Fruit fly (Drosophila melanogaster) whole organism, wandering third instar larva: ENCODE data around the gene ND-13A.

Experiments
- CrebA ChIP-seq: fragments of 200-800 bp; sonication (Bioruptor generic); optimal IDR thresholded peaks from 2 replicates; lab custom pipeline; 2016; ENCODE audit warnings: missing biosample characterization, mild to moderate bottlenecking, missing genetic modification characterization, borderline replicate concordance
- Dfd ChIP-seq: fragments of >200 bp; optimal IDR thresholded peaks from 2 replicates; lab custom pipeline; 2017; ENCODE audit warnings: missing biosample characterization, missing genetic modification characterization
- Dif ChIP-seq: fragments of 200-275, 200-300 bp; sonication (Bioruptor generic); optimal IDR thresholded peaks from 2 replicates; lab custom pipeline; 2018; ENCODE audit warnings: missing biosample characterization, missing genetic modification characterization; ENCODE audit not compliant: partially characterized antibody
- Hr78 ChIP-seq: fragments of >200 bp; optimal IDR thresholded peaks from 2 replicates; lab custom pipeline; 2017; ENCODE audit warnings: missing biosample characterization, missing genetic modification characterization
- Hr83 ChIP-seq: fragments of 200-300 bp; sonication (Bioruptor generic); optimal IDR thresholded peaks from 2 replicates; lab custom pipeline; 2016; ENCODE audit warnings: missing biosample characterization, mild to moderate bottlenecking, missing genetic modification characterization, moderate library complexity; ENCODE audit not compliant: poor library complexity, severe bottlenecking
- Myc ChIP-seq: fragments of >200 bp; optimal IDR thresholded peaks from 2 replicates; lab custom pipeline; 2017
- Rel ChIP-seq, 2 experiments: fragments of 200-800 bp; sonication (Bioruptor generic) in 1 of 2; optimal IDR thresholded peaks; 2 replicates in 1 of 2; 3 replicates in 1 of 2; lab custom pipeline; 2016 to 2019; ENCODE audit warnings: mild to moderate bottlenecking in 2 of 2, missing biosample characterization in 2 of 2, missing genetic modification characterization in 2 of 2, moderate library complexity in 1 of 2
- Sp1 ChIP-seq: fragments of 200-800 bp; sonication (Bioruptor generic); optimal IDR thresholded peaks from 3 replicates; lab custom pipeline; 2019; ENCODE audit warnings: missing biosample characterization, mild to moderate bottlenecking, missing genetic modification characterization, moderate library complexity
- br ChIP-seq: fragments of 200-800 bp; sonication (Bioruptor generic); optimal IDR thresholded peaks from 2 replicates; lab custom pipeline; 2016; ENCODE audit warnings: missing biosample characterization, missing genetic modification characterization
- pan ChIP-seq: fragments of >200 bp; optimal IDR thresholded peaks from 2 replicates; lab custom pipeline; 2017
- rgr ChIP-seq: fragments of 200-800 bp; sonication (Bioruptor generic); optimal IDR thresholded peaks from 3 replicates; lab custom pipeline; 2016; ENCODE audit warnings: missing biosample characterization, mild to moderate bottlenecking, missing genetic modification characterization
- tai ChIP-seq: sonication (Bioruptor generic); optimal IDR thresholded peaks from 2 replicates; lab custom pipeline; 2016; ENCODE audit warnings: missing biosample characterization, missing genetic modification characterization

DNA sequence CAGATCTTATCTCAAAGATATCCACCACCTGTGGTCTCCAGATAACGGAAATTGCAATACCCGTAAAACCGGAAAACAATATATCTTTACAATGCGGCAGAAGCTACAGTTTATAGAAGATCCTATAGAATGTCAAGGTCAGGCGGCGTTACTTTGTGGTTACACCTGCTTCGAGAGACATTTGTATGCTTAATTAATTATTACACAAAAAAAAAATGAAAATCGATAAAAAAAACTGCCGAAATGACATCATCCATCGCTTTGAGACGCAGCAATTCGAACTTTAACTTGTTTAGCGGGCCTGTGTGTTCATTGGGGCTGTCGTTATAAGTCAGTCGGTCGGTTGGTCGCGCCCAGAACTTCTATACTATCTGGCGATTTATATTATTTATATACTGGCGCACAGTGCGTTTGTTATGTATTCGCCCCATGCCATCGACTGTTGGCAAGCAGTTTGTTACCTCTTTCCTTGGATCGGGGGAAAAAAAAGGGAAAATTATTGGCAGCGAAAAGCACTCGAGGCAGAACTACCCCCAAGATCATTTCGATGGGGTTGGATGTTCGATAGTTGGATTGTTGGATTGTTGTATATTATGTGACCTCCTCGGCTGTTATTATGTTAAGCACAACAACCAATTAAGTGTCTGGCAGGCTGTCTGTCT is 11.3 kb upstream of the ND-13A start:
- TF ChIP-seq Dfd (GFP tag; lab: Kevin White, UChicago) (no peak), Sp1 (GFP tag; lab: Kevin White, UChicago) (no peak), Rel (GFP tag; optimal IDR thresholded peaks at IDR 0.05; lab: Kevin White, UChicago) (no peak), Rel (tag; optimal IDR thresholded peaks at IDR 0.05; lab: Kevin White, UChicago) (no peak), Myc (lab: Kevin White, UChicago) (no peak), Hr83 (GFP tag; lab: Kevin White, UChicago) (no peak), Dif (GFP tag; lab: Kevin White, UChicago) (no peak), br (GFP tag; lab: Kevin White, UChicago) (no peak), rgr (GFP tag; lab: Kevin White, UChicago) (no peak), tai (no peak), CrebA (GFP tag; lab: Kevin White, UChicago) (no peak), Hr78 (no peak), pan (no peak)
